Worm (Caenorhabditis elegans) whole organism, L3 larva: ENCODE data around the gene srw-43.

Experiments used
- ama-1 ChIP-seq: fragments of 150-350 bp; optimal IDR thresholded peaks from 2 replicates; lab custom pipeline; 2018
- fkh-10 ChIP-seq: sonication (generic microtip); optimal IDR thresholded peaks from 2 replicates; lab custom pipeline; 2017; ENCODE audit warnings: missing biosample characterization, missing genetic modification reagents, missing genetic modification characterization
- nhr-237 ChIP-seq: fragments of 150-350 bp; optimal IDR thresholded peaks from 2 replicates; lab custom pipeline; 2014; ENCODE audit warnings: missing biosample characterization, missing genetic modification characterization
- pha-4 ChIP-seq: fragments of 150-350 bp; optimal IDR thresholded peaks from 2 replicates; lab custom pipeline; 2014; ENCODE audit warnings: missing biosample characterization, missing genetic modification reagents, missing genetic modification characterization
- snpc-4 ChIP-seq: fragments of 150-350 bp; optimal IDR thresholded peaks from 2 replicates; lab custom pipeline; 2014; ENCODE audit warnings: missing biosample characterization, missing genetic modification characterization
- unc-39 ChIP-seq: sonication (generic microtip); optimal IDR thresholded peaks from 4 replicates; lab custom pipeline; 2017; ENCODE audit warnings: missing biosample characterization, missing genetic modification characterization
- zag-1 ChIP-seq: fragments of 150-350 bp; optimal IDR thresholded peaks from 2 replicates; lab custom pipeline; 2014; ENCODE audit warnings: missing biosample characterization, missing genetic modification characterization

DNA sequence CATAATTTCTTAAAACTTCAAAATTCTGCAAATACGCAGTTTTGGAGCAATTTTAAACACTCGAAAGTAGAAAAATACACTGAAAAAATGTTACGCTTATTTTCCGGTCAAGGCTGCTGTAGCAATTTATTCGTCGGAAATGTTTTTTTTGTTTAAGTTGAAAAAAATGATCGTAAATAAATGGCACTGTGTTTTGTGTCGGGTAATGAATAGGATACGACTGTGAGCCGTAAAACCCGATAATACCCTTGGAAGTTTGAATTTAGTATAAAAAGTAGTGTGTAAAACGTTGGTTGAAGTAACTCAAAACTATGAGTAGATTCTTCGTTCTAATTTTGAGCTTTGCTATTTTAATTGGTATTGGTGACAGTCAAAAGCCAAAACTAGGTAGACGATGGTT lies 41.1 kb downstream of the srw-43 start, which contains the start of gene T25E12.14:
- no peak for TF ChIP-seq ama-1 (lab: Kevin White, UChicago)
- no peak for TF ChIP-seq unc-39 (tag; lab: Kevin White, UChicago)
- no peak for TF ChIP-seq snpc-4 (tag; lab: Kevin White, UChicago)
- no peak for TF ChIP-seq nhr-237 (tag; lab: Kevin White, UChicago)
- TF ChIP-seq zag-1: no peak
- no peak for TF ChIP-seq pha-4 (tag; lab: Kevin White, UChicago)
- no peak for TF ChIP-seq fkh-10 (GFP tag; lab: Kevin White, UChicago)
